Worm (Caenorhabditis elegans) whole organism, L3 larva: ENCODE data around the gene sel-12.

ENCODE experiments used
- R02D3.7 ChIP-seq: fragments of 150-350 bp; optimal IDR thresholded peaks from 2 replicates; lab custom pipeline; 2014; ENCODE audit warnings: missing biosample characterization, missing genetic modification characterization
- ZK546.5 ChIP-seq: sonication (generic microtip); optimal IDR thresholded peaks from 2 replicates; lab custom pipeline; 2017; ENCODE audit warnings: missing biosample characterization, missing genetic modification characterization
- aly-2 ChIP-seq: fragments of 150-350 bp; optimal IDR thresholded peaks from 2 replicates; lab custom pipeline; 2014; ENCODE audit warnings: missing biosample characterization, missing genetic modification characterization
- ama-1 ChIP-seq: fragments of 150-350 bp; optimal IDR thresholded peaks from 2 replicates; lab custom pipeline; 2018
- ceh-28 ChIP-seq: fragments of 150-350 bp; optimal IDR thresholded peaks from 2 replicates; lab custom pipeline; 2014; ENCODE audit warnings: missing biosample characterization, missing genetic modification reagents, missing genetic modification characterization
- daf-12 ChIP-seq: fragments of 150-350 bp; optimal IDR thresholded peaks from 2 replicates; lab custom pipeline; 2014; ENCODE audit warnings: missing biosample characterization, missing genetic modification reagents, missing genetic modification characterization
- egl-27 ChIP-seq: sonication (generic microtip); optimal IDR thresholded peaks from 4 replicates; lab custom pipeline; 2017; ENCODE audit warnings: missing biosample characterization, missing genetic modification reagents, missing genetic modification characterization
- egl-5 ChIP-seq: fragments of 150-350 bp; optimal IDR thresholded peaks from 2 replicates; lab custom pipeline; 2017; ENCODE audit warnings: missing biosample characterization, missing genetic modification reagents, missing genetic modification characterization, inconsistent platforms
- elt-1 ChIP-seq: fragments of 150-350 bp; optimal IDR thresholded peaks from 2 replicates; lab custom pipeline; 2014; ENCODE audit warnings: missing biosample characterization, missing genetic modification characterization
- elt-2 ChIP-seq: sonication (generic microtip); optimal IDR thresholded peaks from 2 replicates; lab custom pipeline; 2016; ENCODE audit warnings: missing genetic modification reagents, mild to moderate bottlenecking, missing genetic modification characterization, missing compliant biosample characterization
- elt-3 ChIP-seq, 3 experiments: fragments of 150-350 bp in 1 of 3; sonication (generic microtip) in 2 of 3; optimal IDR thresholded peaks; 2 replicates in 2 of 3; 4 replicates in 1 of 3; lab custom pipeline; 2014 to 2017; ENCODE audit warnings: missing biosample characterization in 3 of 3, missing genetic modification characterization in 3 of 3
- fkh-10 ChIP-seq: sonication (generic microtip); optimal IDR thresholded peaks from 2 replicates; lab custom pipeline; 2017; ENCODE audit warnings: missing biosample characterization, missing genetic modification reagents, missing genetic modification characterization
- fkh-2 ChIP-seq: fragments of 150-350 bp; optimal IDR thresholded peaks from 2 replicates; lab custom pipeline; 2014; ENCODE audit warnings: missing biosample characterization, missing genetic modification reagents, missing genetic modification characterization
- fos-1 ChIP-seq: fragments of 150-350 bp; optimal IDR thresholded peaks from 2 replicates; lab custom pipeline; 2014; ENCODE audit warnings: missing biosample characterization, missing genetic modification characterization
- hmg-11 ChIP-seq: sonication (generic microtip); optimal IDR thresholded peaks from 2 replicates; lab custom pipeline; 2016; ENCODE audit warnings: missing genetic modification characterization, missing compliant biosample characterization
- jun-1 ChIP-seq: fragments of 150-350 bp; optimal IDR thresholded peaks from 2 replicates; lab custom pipeline; 2014; ENCODE audit warnings: missing biosample characterization, missing genetic modification reagents, missing genetic modification characterization
- lin-39 ChIP-seq: fragments of 150-350 bp; optimal IDR thresholded peaks from 2 replicates; lab custom pipeline; 2018; ENCODE audit warnings: missing biosample characterization, missing genetic modification reagents, missing genetic modification characterization
- lsy-12 ChIP-seq: sonication (generic microtip); optimal IDR thresholded peaks from 2 replicates; lab custom pipeline; 2016; ENCODE audit warnings: mild to moderate bottlenecking, missing genetic modification characterization, missing compliant biosample characterization
- nfya-1 ChIP-seq: sonication (generic microtip); optimal IDR thresholded peaks from 2 replicates; lab custom pipeline; 2017; ENCODE audit warnings: missing genetic modification characterization, mild to moderate bottlenecking, missing compliant biosample characterization, antibody characterized with exemption, moderate library complexity; ENCODE audit not compliant: insufficient read depth
- nhr-11 ChIP-seq: fragments of 150-350 bp; optimal IDR thresholded peaks from 2 replicates; lab custom pipeline; 2014; ENCODE audit warnings: missing biosample characterization, missing genetic modification characterization
- nhr-12 ChIP-seq: fragments of 150-350 bp; optimal IDR thresholded peaks from 2 replicates; lab custom pipeline; 2014; ENCODE audit warnings: missing biosample characterization, missing genetic modification characterization
- nhr-23 ChIP-seq: fragments of 150-350 bp; optimal IDR thresholded peaks from 2 replicates; lab custom pipeline; 2014; ENCODE audit warnings: missing biosample characterization, missing genetic modification reagents, missing genetic modification characterization
- nhr-25 ChIP-seq: sonication (generic microtip); optimal IDR thresholded peaks from 2 replicates; lab custom pipeline; 2017; ENCODE audit warnings: missing biosample characterization, missing genetic modification characterization
- nhr-28 ChIP-seq: fragments of 150-350 bp; optimal IDR thresholded peaks from 2 replicates; lab custom pipeline; 2014; ENCODE audit warnings: missing biosample characterization, missing genetic modification characterization
- nhr-67 ChIP-seq: fragments of 150-350 bp; optimal IDR thresholded peaks from 2 replicates; lab custom pipeline; 2014; ENCODE audit warnings: missing biosample characterization, missing genetic modification characterization
- nhr-76 ChIP-seq: fragments of 150-350 bp; sonication (generic microtip); optimal IDR thresholded peaks from 5 replicates; lab custom pipeline; 2014; ENCODE audit warnings: missing biosample characterization, missing genetic modification characterization
- pqm-1 ChIP-seq: fragments of 150-350 bp; optimal IDR thresholded peaks from 2 replicates; lab custom pipeline; 2017; ENCODE audit warnings: missing biosample characterization, missing genetic modification characterization, inconsistent platforms
- sea-2 ChIP-seq: fragments of 150-350 bp; sonication (generic microtip); optimal IDR thresholded peaks from 4 replicates; lab custom pipeline; 2014; ENCODE audit warnings: missing biosample characterization, missing genetic modification reagents, missing genetic modification characterization
- skn-1 ChIP-seq: fragments of 150-350 bp; optimal IDR thresholded peaks from 2 replicates; lab custom pipeline; 2014; ENCODE audit warnings: missing biosample characterization, missing genetic modification characterization
- snpc-4 ChIP-seq: fragments of 150-350 bp; optimal IDR thresholded peaks from 2 replicates; lab custom pipeline; 2014; ENCODE audit warnings: missing biosample characterization, missing genetic modification characterization
- tbx-2 ChIP-seq: sonication (generic microtip); optimal IDR thresholded peaks from 2 replicates; lab custom pipeline; 2016; ENCODE audit warnings: mild to moderate bottlenecking, missing genetic modification characterization, missing compliant biosample characterization
- zag-1 ChIP-seq: fragments of 150-350 bp; optimal IDR thresholded peaks from 2 replicates; lab custom pipeline; 2014; ENCODE audit warnings: missing biosample characterization, missing genetic modification characterization
- ztf-11 ChIP-seq: fragments of 150-350 bp; optimal IDR thresholded peaks from 2 replicates; lab custom pipeline; 2014; ENCODE audit warnings: missing biosample characterization, missing genetic modification characterization
- ztf-4 ChIP-seq: fragments of 150-350 bp; optimal IDR thresholded peaks from 2 replicates; lab custom pipeline; 2014; ENCODE audit warnings: missing biosample characterization, missing genetic modification characterization

sel-12 gene

ce11 chrX:915510-915909, at the start of gene sel-12:
TSS of gene sel-12 (plus strand) at chrX:915867.
- TF ChIP-seq hmg-11 = peak; percentile 17
- TF ChIP-seq skn-1 (tag; lab: Kevin White, UChicago) = peak; percentile 48
- TF ChIP-seq fos-1 = no peak
- TF ChIP-seq elt-1 = no peak
- TF ChIP-seq nfya-1 = peak; percentile 34

DNA sequence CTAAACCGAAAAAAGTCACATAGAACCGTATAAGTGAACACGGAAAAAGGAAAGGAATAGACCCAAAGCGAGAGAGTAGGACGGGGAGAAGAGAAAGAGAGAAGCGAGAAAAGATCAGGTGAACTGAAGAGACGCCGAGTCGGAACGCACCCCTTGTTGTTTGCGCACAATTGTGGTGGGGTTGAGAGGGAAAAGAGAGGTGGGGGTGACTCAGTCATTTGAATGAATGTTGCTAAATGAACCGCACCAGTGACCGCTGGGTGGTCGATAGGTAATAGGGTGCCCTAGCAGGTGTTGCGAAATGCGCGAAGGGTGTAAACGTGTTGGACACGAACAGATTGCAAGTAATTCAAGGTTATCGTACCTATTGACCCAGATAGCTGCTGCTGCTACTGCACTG, 44.6 kb upstream of the sel-12 start, which contains the start of gene lgl-1:
Gene lgl-1 (minus strand): TSS at position 70 of the 400 bp plus-strand sequence.
- TF ChIP-seq nhr-23 (tag; lab: Kevin White, UChicago) = peak; percentile 30
- TF ChIP-seq ZK546.5 (tag; lab: Kevin White, UChicago) = no peak
- no peak for TF ChIP-seq skn-1 (tag; lab: Kevin White, UChicago)
- no peak for TF ChIP-seq tbx-2 (tag; lab: Kevin White, UChicago)
- TF ChIP-seq egl-27 (tag; lab: Kevin White, UChicago) = no peak
- peak; percentile 3 for TF ChIP-seq nfya-1
- no peak for TF ChIP-seq egl-5 (tag; lab: Kevin White, UChicago)
- TF ChIP-seq ztf-4 = no peak
- TF ChIP-seq aly-2 (tag; lab: Kevin White, UChicago) = no peak
- peak; percentile 18 for TF ChIP-seq pqm-1 (tag; lab: Kevin White, UChicago)
- TF ChIP-seq snpc-4 = no peak
- no peak for TF ChIP-seq ceh-28
- no peak for TF ChIP-seq fkh-2 (tag; lab: Kevin White, UChicago)
- no peak for TF ChIP-seq daf-12 (tag; lab: Kevin White, UChicago)
- peak; percentile 59 for TF ChIP-seq hmg-11
- peak; percentile 67 for TF ChIP-seq lin-39 (tag; lab: Kevin White, UChicago)
- no peak for TF ChIP-seq zag-1 (tag; lab: Kevin White, UChicago)
- no peak for TF ChIP-seq fos-1
- TF ChIP-seq fkh-10 = no peak
- TF ChIP-seq ztf-11 (tag; lab: Kevin White, UChicago) = no peak
- TF ChIP-seq nhr-28 (tag; lab: Kevin White, UChicago) = no peak
- TF ChIP-seq jun-1 = peak; percentile 54
- TF ChIP-seq elt-3 (tag; optimal IDR thresholded peaks at IDR 0.05; lab: Kevin White, UChicago) = no peak
- no peak for TF ChIP-seq R02D3.7 (tag; lab: Kevin White, UChicago)
- TF ChIP-seq nhr-67 (tag; lab: Kevin White, UChicago) = no peak
- TF ChIP-seq nhr-11 (tag; lab: Kevin White, UChicago) = no peak
- peak; percentile 53 for TF ChIP-seq nhr-25
- TF ChIP-seq elt-2 (tag; lab: Kevin White, UChicago) = peak; percentile 31
- TF ChIP-seq nhr-76 (tag; lab: Kevin White, UChicago) = no peak
- TF ChIP-seq lsy-12 (tag; lab: Kevin White, UChicago) = no peak

- TF ChIP-seq elt-2 (tag; lab: Kevin White, UChicago) (peak; percentile 44), ztf-4 (no peak), pqm-1 (tag; lab: Kevin White, UChicago) (no peak), nhr-12 (tag; lab: Kevin White, UChicago) (no peak), ZK546.5 (tag; lab: Kevin White, UChicago) (no peak), skn-1 (tag; lab: Kevin White, UChicago) (peak; percentile 47), ztf-11 (tag; lab: Kevin White, UChicago) (no peak), elt-1 (no peak), snpc-4 (peak; percentile 53), fkh-10 (no peak), ama-1 (lab: Kevin White, UChicago) (no peak), daf-12 (tag; lab: Kevin White, UChicago) (no peak)
Measured at ce11 chrX:871957-872715, 43.5 kb upstream of the sel-12 start, which contains the start of gene F56F10.1. TSS of gene F56F10.1 (plus strand) at chrX:872603.

DNA sequence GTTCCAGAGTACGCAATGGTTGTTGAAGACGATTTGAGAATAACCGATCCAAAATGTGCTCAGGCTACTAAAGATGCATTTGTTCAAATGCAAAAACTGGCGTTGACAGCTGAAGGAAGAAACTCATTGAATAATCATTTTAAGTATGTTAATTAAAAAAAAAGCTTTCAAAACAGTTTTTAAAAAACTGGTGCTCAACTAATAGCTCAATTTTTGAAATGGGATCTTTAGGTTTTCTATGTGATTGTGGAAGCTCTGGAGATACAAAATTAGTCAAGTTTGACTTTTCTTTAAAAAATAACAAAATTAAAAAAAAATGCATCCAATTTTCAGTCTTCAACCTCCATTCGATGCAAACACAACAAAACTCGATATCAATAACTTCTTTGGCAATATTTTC, 42.0 kb upstream of the sel-12 start:
- TF ChIP-seq ztf-11 (tag; lab: Kevin White, UChicago) (no peak), sea-2 (no peak), lin-39 (tag; lab: Kevin White, UChicago) (no peak), fos-1 (no peak), nhr-11 (tag; lab: Kevin White, UChicago) (no peak)
- TF ChIP-seq, all 47 proteins: peak for 0
